Worm (Caenorhabditis elegans) whole organism, L4 larva: ENCODE measurements around the gene idpp-5.

Experiments used
- D1046.2 ChIP-seq: fragments of 200-800 bp; sonication (Bioruptor generic); IDR thresholded peaks from 2 replicates; pipeline ENCODE4 v1.3.6; 2022; ENCODE audit warnings: missing genetic modification characterization, missing compliant biosample characterization
- F10B5.3 ChIP-seq: sonication (generic microtip); optimal IDR thresholded peaks from 2 replicates; lab custom pipeline; 2016; ENCODE audit warnings: mild to moderate bottlenecking, missing genetic modification characterization, missing compliant biosample characterization
- F37D6.2 ChIP-seq: sonication (generic microtip); optimal IDR thresholded peaks from 2 replicates; lab custom pipeline; 2016; ENCODE audit warnings: mild to moderate bottlenecking, missing genetic modification characterization, missing compliant biosample characterization
- T20F7.1 ChIP-seq: fragments of 200-800 bp; sonication (Bioruptor generic); optimal IDR thresholded peaks from 2 replicates; lab custom pipeline; 2018; ENCODE audit warnings: mild to moderate bottlenecking, missing genetic modification characterization, missing compliant biosample characterization
- T26A8.4 ChIP-seq: fragments of 200-800 bp; sonication (Bioruptor generic); IDR thresholded peaks from 2 replicates; pipeline ENCODE4 v1.3.6; 2022; ENCODE audit warnings: missing genetic modification characterization, missing compliant biosample characterization
- Y5F2A.4 ChIP-seq: fragments of 200-800 bp; sonication (Bioruptor generic); optimal IDR thresholded peaks from 2 replicates; lab custom pipeline; 2018; ENCODE audit warnings: mild to moderate bottlenecking, missing genetic modification characterization, missing compliant biosample characterization
- aly-2 ChIP-seq: sonication (generic microtip); optimal IDR thresholded peaks from 2 replicates; lab custom pipeline; 2018; ENCODE audit warnings: missing biosample characterization, missing genetic modification characterization
- ama-1 ChIP-seq: fragments of 150-350 bp; optimal IDR thresholded peaks from 2 replicates; lab custom pipeline; 2014; ENCODE audit warnings: inconsistent platforms, mixed read lengths
- arid-1 ChIP-seq: fragments of 200-800 bp; sonication (Bioruptor generic); conservative IDR thresholded peaks from 2 replicates; pipeline ENCODE4 v1.3.6; 2022; ENCODE audit warnings: missing genetic modification reagents, missing genetic modification characterization, missing compliant biosample characterization
- ceh-28 ChIP-seq: fragments of 150-350 bp; optimal IDR thresholded peaks from 2 replicates; lab custom pipeline; 2014; ENCODE audit warnings: missing biosample characterization, missing genetic modification reagents, missing genetic modification characterization
- ceh-82 ChIP-seq: sonication (generic microtip); optimal IDR thresholded peaks from 2 replicates; lab custom pipeline; 2017; ENCODE audit warnings: missing biosample characterization, missing genetic modification characterization
- ces-1 ChIP-seq: fragments of 150-350 bp; sonication (generic microtip); optimal IDR thresholded peaks from 4 replicates; lab custom pipeline; 2014; ENCODE audit warnings: missing biosample characterization, missing genetic modification reagents, missing genetic modification characterization
- cey-2 ChIP-seq: sonication (generic microtip); optimal IDR thresholded peaks from 3 replicates; lab custom pipeline; 2017; ENCODE audit warnings: missing genetic modification characterization, mild to moderate bottlenecking, missing compliant biosample characterization, antibody characterized with exemption, borderline replicate concordance; ENCODE audit not compliant: insufficient read depth
- daf-12 ChIP-seq: fragments of 150-350 bp; optimal IDR thresholded peaks from 2 replicates; lab custom pipeline; 2014; ENCODE audit warnings: missing biosample characterization, missing genetic modification reagents, missing genetic modification characterization
- daf-16 ChIP-seq, 3 experiments: sonication (generic microtip); optimal IDR thresholded peaks; 2 replicates each; lab custom pipeline; 2016 to 2017; ENCODE audit warnings: missing genetic modification characterization in 3 of 3, missing genetic modification reagents in 3 of 3, mild to moderate bottlenecking in 2 of 3, missing compliant biosample characterization in 2 of 3, missing biosample characterization in 1 of 3, moderate library complexity in 1 of 3
- daf-19 ChIP-seq: fragments of 200-800 bp; sonication (Bioruptor generic); conservative IDR thresholded peaks from 2 replicates; pipeline ENCODE4 v1.3.6; 2022; ENCODE audit warnings: missing genetic modification characterization, missing compliant biosample characterization
- dmd-8 ChIP-seq: fragments of 200-800 bp; sonication (Bioruptor generic); IDR thresholded peaks from 2 replicates; pipeline ENCODE4 v1.3.6; 2022; ENCODE audit warnings: missing genetic modification characterization, missing compliant biosample characterization
- dmd-9 ChIP-seq: fragments of 200-800 bp; sonication (Bioruptor generic); IDR thresholded peaks from 2 replicates; pipeline ENCODE4 v1.3.6; 2022; ENCODE audit warnings: missing genetic modification reagents, missing genetic modification characterization, missing compliant biosample characterization
- duxl-1 ChIP-seq: sonication (generic microtip); optimal IDR thresholded peaks from 2 replicates; lab custom pipeline; 2016; ENCODE audit warnings: mild to moderate bottlenecking, missing genetic modification characterization, moderate library complexity, missing compliant biosample characterization; ENCODE audit not compliant: poor library complexity
- dve-1 ChIP-seq: sonication (generic microtip); optimal IDR thresholded peaks from 2 replicates; lab custom pipeline; 2017; ENCODE audit warnings: antibody characterized with exemption, mild to moderate bottlenecking, missing genetic modification characterization, missing compliant biosample characterization; ENCODE audit not compliant: insufficient read depth
- egl-27 ChIP-seq: sonication (generic microtip); optimal IDR thresholded peaks from 3 replicates; lab custom pipeline; 2017; ENCODE audit warnings: missing biosample characterization, missing genetic modification reagents, missing genetic modification characterization
- fkh-10 ChIP-seq: fragments of 150-350 bp; optimal IDR thresholded peaks from 2 replicates; lab custom pipeline; 2014; ENCODE audit warnings: missing biosample characterization, missing genetic modification reagents, missing genetic modification characterization
- hlh-11 ChIP-seq: fragments of 200-800 bp; sonication (Bioruptor generic); optimal IDR thresholded peaks from 2 replicates; lab custom pipeline; 2018; ENCODE audit warnings: mild to moderate bottlenecking, missing genetic modification characterization, missing compliant biosample characterization
- hlh-30 ChIP-seq: sonication (generic microtip); optimal IDR thresholded peaks from 2 replicates; lab custom pipeline; 2017; ENCODE audit warnings: antibody characterized with exemption, mild to moderate bottlenecking, missing genetic modification characterization, missing compliant biosample characterization; ENCODE audit not compliant: insufficient read depth
- jun-1 ChIP-seq: fragments of 150-350 bp; optimal IDR thresholded peaks from 2 replicates; lab custom pipeline; 2014; ENCODE audit warnings: missing biosample characterization, missing genetic modification reagents, missing genetic modification characterization
- lin-29 ChIP-seq: fragments of 200-800 bp; sonication (Bioruptor generic); IDR thresholded peaks from 2 replicates; pipeline ENCODE4 v1.3.6; 2022; ENCODE audit warnings: missing genetic modification reagents, missing genetic modification characterization, missing compliant biosample characterization
- lin-38 ChIP-seq: fragments of 200-800 bp; sonication (Bioruptor generic); IDR thresholded peaks from 2 replicates; pipeline ENCODE4 v1.3.6; 2022; ENCODE audit warnings: missing genetic modification reagents, missing genetic modification characterization, missing compliant biosample characterization
- lin-39 ChIP-seq: fragments of 150-350 bp; optimal IDR thresholded peaks from 2 replicates; lab custom pipeline; 2014; ENCODE audit warnings: missing biosample characterization, missing genetic modification reagents, missing genetic modification characterization
- lir-3 ChIP-seq: sonication (generic microtip); optimal IDR thresholded peaks from 2 replicates; lab custom pipeline; 2016; ENCODE audit warnings: mild to moderate bottlenecking, missing genetic modification characterization, missing compliant biosample characterization
- madf-9 ChIP-seq: fragments of 200-800 bp; sonication (Bioruptor generic); conservative IDR thresholded peaks from 2 replicates; pipeline ENCODE4 v1.3.6; 2022; ENCODE audit warnings: missing genetic modification reagents, missing genetic modification characterization, missing compliant biosample characterization
- nhr-10 ChIP-seq: fragments of 150-350 bp; optimal IDR thresholded peaks from 2 replicates; lab custom pipeline; 2014; ENCODE audit warnings: missing biosample characterization, missing genetic modification characterization
- nhr-102 ChIP-seq: sonication (generic microtip); optimal IDR thresholded peaks from 2 replicates; lab custom pipeline; 2016; ENCODE audit warnings: mild to moderate bottlenecking, missing genetic modification characterization, moderate library complexity, missing compliant biosample characterization
- nhr-11 ChIP-seq: fragments of 150-350 bp; optimal IDR thresholded peaks from 2 replicates; lab custom pipeline; 2014; ENCODE audit warnings: missing biosample characterization, missing genetic modification characterization
- nhr-25 ChIP-seq: sonication (generic microtip); optimal IDR thresholded peaks from 2 replicates; lab custom pipeline; 2017; ENCODE audit warnings: missing genetic modification characterization, mild to moderate bottlenecking, missing compliant biosample characterization, antibody characterized with exemption, moderate library complexity, borderline replicate concordance; ENCODE audit not compliant: insufficient read depth
- nhr-28 ChIP-seq: fragments of 150-350 bp; optimal IDR thresholded peaks from 2 replicates; lab custom pipeline; 2014; ENCODE audit warnings: missing biosample characterization, missing genetic modification characterization
- nhr-41 ChIP-seq: fragments of 200-800 bp; sonication (Bioruptor generic); IDR thresholded peaks from 2 replicates; pipeline ENCODE4 v1.3.6; 2022; ENCODE audit warnings: missing genetic modification reagents, missing genetic modification characterization, missing compliant biosample characterization
- pha-4 ChIP-seq, 2 experiments: fragments of 150-350 bp in 1 of 2; fragments of 200-800 bp in 1 of 2; sonication (Bioruptor generic) in 1 of 2; IDR thresholded peaks in 1 of 2; optimal IDR thresholded peaks in 1 of 2; 2 replicates each; pipeline versions ENCODE4 v1.3.6 to Lab custom; 2014 to 2022; ENCODE audit warnings: missing genetic modification characterization in 2 of 2, missing genetic modification reagents in 2 of 2, missing biosample characterization in 1 of 2, missing compliant biosample characterization in 1 of 2
- php-3 ChIP-seq: fragments of 200-800 bp; sonication (Bioruptor generic); IDR thresholded peaks from 2 replicates; pipeline ENCODE4 v1.3.6; 2022; ENCODE audit warnings: missing genetic modification reagents, missing genetic modification characterization, missing compliant biosample characterization
- pqm-1 ChIP-seq: sonication (generic microtip); optimal IDR thresholded peaks from 2 replicates; lab custom pipeline; 2017; ENCODE audit warnings: missing biosample characterization, missing genetic modification characterization
- saeg-2 ChIP-seq: fragments of 200-800 bp; sonication (Bioruptor generic); IDR thresholded peaks from 2 replicates; pipeline ENCODE4 v1.3.6; 2022; ENCODE audit warnings: missing genetic modification reagents, missing genetic modification characterization, missing compliant biosample characterization
- sdz-12 ChIP-seq: fragments of 200-800 bp; sonication (Bioruptor generic); optimal IDR thresholded peaks from 2 replicates; lab custom pipeline; 2018; ENCODE audit warnings: mild to moderate bottlenecking, missing genetic modification characterization, missing compliant biosample characterization
- snpc-4 ChIP-seq: fragments of 150-350 bp; optimal IDR thresholded peaks from 2 replicates; lab custom pipeline; 2014; ENCODE audit warnings: missing biosample characterization, missing genetic modification characterization
- spr-1 ChIP-seq: sonication (generic microtip); optimal IDR thresholded peaks from 2 replicates; lab custom pipeline; 2016; ENCODE audit warnings: mild to moderate bottlenecking, missing genetic modification characterization, missing compliant biosample characterization
- tag-97 ChIP-seq: fragments of 200-800 bp; sonication (Bioruptor generic); IDR thresholded peaks from 2 replicates; pipeline ENCODE4 v1.3.6; 2022; ENCODE audit warnings: missing genetic modification characterization, missing compliant biosample characterization
- tra-1 ChIP-seq: fragments of 200-800 bp; sonication (Bioruptor generic); IDR thresholded peaks from 2 replicates; pipeline ENCODE4 v1.3.6; 2022; ENCODE audit warnings: missing genetic modification reagents, missing genetic modification characterization, missing compliant biosample characterization
- unc-130 ChIP-seq: sonication (generic microtip); optimal IDR thresholded peaks from 2 replicates; lab custom pipeline; 2016; ENCODE audit warnings: missing genetic modification reagents, missing genetic modification characterization, missing compliant biosample characterization
- vab-7 ChIP-seq: fragments of 200-800 bp; sonication (Bioruptor generic); IDR thresholded peaks from 2 replicates; pipeline ENCODE4 v1.3.6; 2022; ENCODE audit warnings: missing genetic modification reagents, missing genetic modification characterization, missing compliant biosample characterization
- zag-1 ChIP-seq: fragments of 150-350 bp; optimal IDR thresholded peaks from 2 replicates; lab custom pipeline; 2014; ENCODE audit warnings: missing biosample characterization, missing genetic modification characterization
- zfp-2 ChIP-seq: sonication (generic microtip); optimal IDR thresholded peaks from 2 replicates; lab custom pipeline; 2016; ENCODE audit warnings: mild to moderate bottlenecking, missing genetic modification characterization, missing compliant biosample characterization
- ztf-7 ChIP-seq: fragments of 150-350 bp; optimal IDR thresholded peaks from 2 replicates; lab custom pipeline; 2014; ENCODE audit warnings: missing biosample characterization, missing genetic modification characterization

idpp-5 gene

DNA sequence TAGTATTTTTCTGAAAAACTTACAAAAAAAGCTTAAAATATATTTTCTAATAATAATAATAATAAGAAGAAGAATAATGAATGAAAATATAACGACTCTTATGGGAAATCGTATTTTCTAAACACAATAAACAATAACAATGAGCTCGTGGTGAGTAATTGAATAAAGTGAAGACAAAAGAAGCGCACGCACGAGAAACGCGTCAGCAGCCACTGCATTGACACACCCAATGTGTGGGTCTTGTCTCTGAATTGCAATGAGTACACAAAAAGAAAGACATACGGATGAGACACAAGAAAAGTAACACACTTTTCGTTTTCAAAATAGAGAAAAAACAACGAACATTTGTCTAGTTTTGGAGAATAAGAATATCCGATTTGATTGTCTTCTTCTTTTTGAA lies 10.7 kb upstream of the idpp-5 start, which contains the start of gene F35A5.8 (continued):
- TF ChIP-seq ces-1 (GFP tag; lab: Kevin White, UChicago): peak; percentile 64
- TF ChIP-seq fkh-10 (GFP tag; lab: Kevin White, UChicago): no peak
- TF ChIP-seq cey-2 (tag; lab: Kevin White, UChicago): no peak
- TF ChIP-seq unc-130 (GFP tag; lab: Kevin White, UChicago): no peak
- no peak for TF ChIP-seq nhr-102 (tag; lab: Kevin White, UChicago)
- TF ChIP-seq T26A8.4 (GFP tag; lab: Robert Waterston, UW): peak; percentile 71
- no peak for TF ChIP-seq nhr-41
- TF ChIP-seq jun-1 (tag; lab: Kevin White, UChicago): no peak
- TF ChIP-seq T20F7.1: no peak
- TF ChIP-seq F10B5.3 (tag; lab: Kevin White, UChicago): peak; percentile 61
- no peak for TF ChIP-seq snpc-4 (tag; lab: Kevin White, UChicago)
- TF ChIP-seq pqm-1 (tag; lab: Kevin White, UChicago): no peak
- TF ChIP-seq nhr-10 (tag; lab: Kevin White, UChicago): no peak
- peak; percentile 16 for TF ChIP-seq spr-1
- no peak for TF ChIP-seq Y5F2A.4 (GFP tag; lab: Kevin White, UChicago)
- TF ChIP-seq ceh-82 (tag; lab: Kevin White, UChicago): no peak
- TF ChIP-seq saeg-2 (GFP tag; lab: Robert Waterston, UW): no peak
- TF ChIP-seq aly-2: no peak
- TF ChIP-seq dmd-9: 0 out of 2 replicates have a peak, but pooled peaks have one; percentile 45
- peak in 1 of 2 experiments; percentile 80 for TF ChIP-seq daf-16 (GFP tag; optimal IDR thresholded peaks at IDR 0.05; lab: Kevin White, UChicago)
- peak; percentile 63 for TF ChIP-seq daf-16 (tag; optimal IDR thresholded peaks at IDR 0.05; lab: Kevin White, UChicago)
- no peak for TF ChIP-seq lir-3 (tag; lab: Kevin White, UChicago)
- peak; percentile 61 for TF ChIP-seq duxl-1 (tag; lab: Kevin White, UChicago)
- no peak for TF ChIP-seq daf-19 (GFP tag; lab: Robert Waterston, UW)
- TF ChIP-seq tag-97 (GFP tag; lab: Robert Waterston, UW): no peak
- no peak for TF ChIP-seq F37D6.2 (tag; lab: Kevin White, UChicago)
- no peak for TF ChIP-seq dmd-8 (GFP tag; lab: Robert Waterston, UW)
- TF ChIP-seq D1046.2 (GFP tag; lab: Robert Waterston, UW): no peak
- TF ChIP-seq arid-1 (GFP tag; lab: Robert Waterston, UW): 0 out of 2 replicates have a peak, but pooled peaks have one; percentile 24
- peak; percentile 63 for TF ChIP-seq hlh-30 (tag; lab: Kevin White, UChicago)
- no peak for TF ChIP-seq madf-9
- TF ChIP-seq sdz-12 (GFP tag; lab: Kevin White, UChicago): no peak
- no peak for TF ChIP-seq lin-29 (GFP tag; lab: Robert Waterston, UW)
- no peak for TF ChIP-seq daf-12 (tag; lab: Kevin White, UChicago)
- peak; percentile 36 for TF ChIP-seq nhr-11
- TF ChIP-seq nhr-25 (tag; lab: Kevin White, UChicago): no peak
- peak; percentile 86 for TF ChIP-seq dve-1 (tag; lab: Kevin White, UChicago)
- TF ChIP-seq hlh-11: peak; percentile 74
- TF ChIP-seq lin-39 (tag; lab: Kevin White, UChicago): no peak
- TF ChIP-seq pha-4 (GFP tag; IDR thresholded peaks at IDR 0.05; lab: Robert Waterston, UW): no peak
- peak; percentile 89 for TF ChIP-seq pha-4 (tag; optimal IDR thresholded peaks at IDR 0.05; lab: Kevin White, UChicago)
- TF ChIP-seq php-3 (GFP tag; lab: Robert Waterston, UW): no peak
- TF ChIP-seq nhr-28: peak; percentile 58
- TF ChIP-seq tra-1 (GFP tag; lab: Robert Waterston, UW): no peak
- peak; percentile 75 for TF ChIP-seq ztf-7 (tag; lab: Kevin White, UChicago)
- no peak for TF ChIP-seq vab-7
- TF ChIP-seq ama-1 (lab: Kevin White, UChicago): no peak
- TF ChIP-seq egl-27 (tag; lab: Kevin White, UChicago): no peak
- no peak for TF ChIP-seq ceh-28 (tag; lab: Kevin White, UChicago)
- TF ChIP-seq zag-1 (tag; lab: Kevin White, UChicago): no peak
- no peak for TF ChIP-seq zfp-2 (tag; lab: Kevin White, UChicago)
- no peak for TF ChIP-seq lin-38 (GFP tag; lab: Robert Waterston, UW)
